Worm (Caenorhabditis elegans) whole organism, L4 larva: Measurements from ENCODE around the gene F20D1.3.

Experiments
- F44E2.7 ChIP-seq: fragments of 200-800 bp; sonication (Bioruptor generic); IDR thresholded peaks from 2 replicates; pipeline ENCODE4 v2.1.2; 2022; ENCODE audit warnings: missing genetic modification characterization, missing compliant biosample characterization
- R02D3.7 ChIP-seq: fragments of 150-350 bp; sonication (generic microtip); optimal IDR thresholded peaks from 3 replicates; lab custom pipeline; 2014; ENCODE audit warnings: missing biosample characterization, missing genetic modification characterization
- Y105C5A.15 ChIP-seq: fragments of 200-800 bp; sonication (Bioruptor generic); IDR thresholded peaks from 2 replicates; pipeline ENCODE4 v1.3.6; 2022; ENCODE audit warnings: missing genetic modification characterization, missing compliant biosample characterization
- ZK337.2 ChIP-seq: fragments of 200-800 bp; sonication (Bioruptor generic); IDR thresholded peaks from 2 replicates; pipeline ENCODE4 v1.3.6; 2022; ENCODE audit warnings: missing genetic modification reagents, missing genetic modification characterization, missing compliant biosample characterization
- ceh-20 ChIP-seq: fragments of 200-800 bp; sonication (Bioruptor generic); IDR thresholded peaks from 2 replicates; pipeline ENCODE4 v1.3.6; 2022; ENCODE audit warnings: missing genetic modification reagents, missing genetic modification characterization, missing compliant biosample characterization
- ceh-62 ChIP-seq: sonication (generic microtip); optimal IDR thresholded peaks from 2 replicates; lab custom pipeline; 2017; ENCODE audit warnings: missing biosample characterization, missing genetic modification characterization
- cey-2 ChIP-seq: sonication (generic microtip); optimal IDR thresholded peaks from 3 replicates; lab custom pipeline; 2017; ENCODE audit warnings: missing genetic modification characterization, mild to moderate bottlenecking, missing compliant biosample characterization, antibody characterized with exemption, borderline replicate concordance; ENCODE audit not compliant: insufficient read depth
- dmd-6 ChIP-seq: fragments of 200-800 bp; sonication (Bioruptor generic); IDR thresholded peaks from 2 replicates; pipeline ENCODE4 v1.3.6; 2022; ENCODE audit warnings: missing genetic modification reagents, missing genetic modification characterization, missing compliant biosample characterization
- egl-43 ChIP-seq: fragments of 200-800 bp; sonication (Bioruptor generic); IDR thresholded peaks from 2 replicates; pipeline ENCODE4 v1.3.6; 2022; ENCODE audit warnings: missing genetic modification reagents, missing genetic modification characterization, missing compliant biosample characterization
- fkh-10 ChIP-seq: fragments of 150-350 bp; optimal IDR thresholded peaks from 2 replicates; lab custom pipeline; 2014; ENCODE audit warnings: missing biosample characterization, missing genetic modification reagents, missing genetic modification characterization
- hlh-11 ChIP-seq: fragments of 200-800 bp; sonication (Bioruptor generic); optimal IDR thresholded peaks from 2 replicates; lab custom pipeline; 2018; ENCODE audit warnings: mild to moderate bottlenecking, missing genetic modification characterization, missing compliant biosample characterization
- lin-13 ChIP-seq: fragments of 150-350 bp; optimal IDR thresholded peaks from 2 replicates; lab custom pipeline; 2014; ENCODE audit warnings: missing biosample characterization, missing genetic modification reagents, missing genetic modification characterization
- madf-5 ChIP-seq, 2 experiments: fragments of 200-800 bp; sonication (Bioruptor generic); IDR thresholded peaks; 2 replicates each; pipeline ENCODE4 v1.3.6; 2022; ENCODE audit warnings: missing compliant biosample characterization in 2 of 2, missing genetic modification characterization in 2 of 2
- nhr-11 ChIP-seq: fragments of 150-350 bp; optimal IDR thresholded peaks from 2 replicates; lab custom pipeline; 2014; ENCODE audit warnings: missing biosample characterization, missing genetic modification characterization
- nhr-28 ChIP-seq: fragments of 150-350 bp; optimal IDR thresholded peaks from 2 replicates; lab custom pipeline; 2014; ENCODE audit warnings: missing biosample characterization, missing genetic modification characterization
- nhr-6 ChIP-seq: fragments of 150-350 bp; optimal IDR thresholded peaks from 2 replicates; lab custom pipeline; 2014; ENCODE audit warnings: missing biosample characterization, missing genetic modification characterization
- pha-4 ChIP-seq, 2 experiments: fragments of 150-350 bp in 1 of 2; fragments of 200-800 bp in 1 of 2; sonication (Bioruptor generic) in 1 of 2; IDR thresholded peaks in 1 of 2; optimal IDR thresholded peaks in 1 of 2; 2 replicates each; pipeline versions ENCODE4 v1.3.6 to Lab custom; 2014 to 2022; ENCODE audit warnings: missing genetic modification characterization in 2 of 2, missing genetic modification reagents in 2 of 2, missing biosample characterization in 1 of 2, missing compliant biosample characterization in 1 of 2
- set-16 ChIP-seq: fragments of 200-800 bp; sonication (Bioruptor generic); IDR thresholded peaks from 2 replicates; pipeline ENCODE4 v1.3.6; 2022; ENCODE audit warnings: missing genetic modification reagents, missing genetic modification characterization, missing compliant biosample characterization
- skn-1 ChIP-seq: fragments of 150-350 bp; optimal IDR thresholded peaks from 2 replicates; lab custom pipeline; 2014; ENCODE audit warnings: missing biosample characterization, missing genetic modification characterization
- snpc-1.2 ChIP-seq: fragments of 200-800 bp; sonication (Bioruptor generic); IDR thresholded peaks from 2 replicates; pipeline ENCODE4 v1.3.6; 2022; ENCODE audit warnings: missing genetic modification reagents, missing genetic modification characterization, missing compliant biosample characterization
- snpc-4 ChIP-seq: fragments of 150-350 bp; optimal IDR thresholded peaks from 2 replicates; lab custom pipeline; 2014; ENCODE audit warnings: missing biosample characterization, missing genetic modification characterization
- spr-3 ChIP-seq: fragments of 200-800 bp; sonication (Bioruptor generic); optimal IDR thresholded peaks from 2 replicates; lab custom pipeline; 2018; ENCODE audit warnings: mild to moderate bottlenecking, missing genetic modification characterization, missing compliant biosample characterization
- unc-130 ChIP-seq: sonication (generic microtip); optimal IDR thresholded peaks from 2 replicates; lab custom pipeline; 2016; ENCODE audit warnings: missing genetic modification reagents, missing genetic modification characterization, missing compliant biosample characterization
- unc-39 ChIP-seq: sonication (generic microtip); optimal IDR thresholded peaks from 2 replicates; lab custom pipeline; 2017; ENCODE audit warnings: missing biosample characterization, missing genetic modification characterization
- unc-62 ChIP-seq, 3 experiments: fragments of 150-350 bp in 1 of 3; sonication (generic microtip); optimal IDR thresholded peaks in 2 of 3; peaks in 1 of 3; 1 replicate in 1 of 3; 2 replicates in 2 of 3; lab custom pipeline; 2014 to 2017; ENCODE audit warnings: missing biosample characterization in 3 of 3, missing genetic modification characterization in 3 of 3, missing genetic modification reagents in 3 of 3, missing genotype in 1 of 3
- zag-1 ChIP-seq: fragments of 150-350 bp; optimal IDR thresholded peaks from 2 replicates; lab custom pipeline; 2014; ENCODE audit warnings: missing biosample characterization, missing genetic modification characterization
- ztf-7 ChIP-seq: fragments of 150-350 bp; optimal IDR thresholded peaks from 2 replicates; lab custom pipeline; 2014; ENCODE audit warnings: missing biosample characterization, missing genetic modification characterization

F20D1.3 gene

ce11 chrX:14951797-14952196 lies 24.1 kb upstream of the F20D1.3 start:
- TF ChIP-seq hlh-11 (no peak), snpc-1.2 (GFP tag; lab: Robert Waterston, UW) (peak; percentile 54; the same call in 1 of the 2 replicates)

- TF ChIP-seq egl-43: no peak
- TF ChIP-seq unc-130 (GFP tag; lab: Kevin White, UChicago): no peak
- TF ChIP-seq zag-1: no peak
- TF ChIP-seq lin-13: no peak
- TF ChIP-seq unc-39 (tag; lab: Kevin White, UChicago): no peak
- TF ChIP-seq unc-62 (GFP tag; optimal IDR thresholded peaks at IDR 0.05 in 1 of 2; lab: Kevin White, UChicago): peak in 1 of 2 experiments; percentile 23
- no peak for TF ChIP-seq unc-62 (tag; optimal IDR thresholded peaks at IDR 0.05; lab: Kevin White, UChicago)
- TF ChIP-seq F44E2.7 (GFP tag; lab: Robert Waterston, UW): no peak
These were observed 21.4 kb upstream of the F20D1.3 start, which contains the start of gene pag-3 for ce11 chrX:14954548-14954947. pag-3 (minus strand) TSS chrX:14954648.

- no peak for TF ChIP-seq ZK337.2 (GFP tag; lab: Robert Waterston, UW)
- TF ChIP-seq unc-62 (GFP tag; optimal IDR thresholded peaks at IDR 0.05 in 1 of 2; lab: Kevin White, UChicago): peak in 1 of 2 experiments; percentile 84
- no peak for TF ChIP-seq unc-62 (tag; optimal IDR thresholded peaks at IDR 0.05; lab: Kevin White, UChicago)
These were observed 18.7 kb upstream of the F20D1.3 start for ce11 chrX:14957176-14957575.

ce11 chrX:14958401-14958800 lies 17.5 kb upstream of the F20D1.3 start:
- TF ChIP-seq unc-62 (GFP tag; optimal IDR thresholded peaks at IDR 0.05 in 1 of 2; lab: Kevin White, UChicago): peak in 1 of 2 experiments; percentile 97
- no peak for TF ChIP-seq unc-62 (tag; optimal IDR thresholded peaks at IDR 0.05; lab: Kevin White, UChicago)
- no peak for TF ChIP-seq fkh-10 (GFP tag; lab: Kevin White, UChicago)

- TF ChIP-seq ceh-62 (no peak), nhr-28 (tag; lab: Kevin White, UChicago) (no peak), unc-62 (GFP tag; optimal IDR thresholded peaks at IDR 0.05 in 1 of 2; lab: Kevin White, UChicago) (peak in 1 of 2 experiments; percentile 67), unc-62 (tag; optimal IDR thresholded peaks at IDR 0.05; lab: Kevin White, UChicago) (no peak), nhr-6 (tag; lab: Kevin White, UChicago) (no peak), hlh-11 (no peak)
These were observed 16.4 kb upstream of the F20D1.3 start for ce11 chrX:14959393-14960073.

ce11 chrX:14960841-14961240 lies 15.1 kb upstream of the F20D1.3 start:
- TF ChIP-seq cey-2 (tag; lab: Kevin White, UChicago): no peak
- no peak for TF ChIP-seq ztf-7 (tag; lab: Kevin White, UChicago)
- no peak for TF ChIP-seq R02D3.7 (tag; lab: Kevin White, UChicago)
- no peak for TF ChIP-seq nhr-11 (tag; lab: Kevin White, UChicago)
- TF ChIP-seq skn-1 (tag; lab: Kevin White, UChicago): no peak
- TF ChIP-seq lin-13: no peak
- TF ChIP-seq Y105C5A.15 (GFP tag; lab: Robert Waterston, UW): no peak
- TF ChIP-seq dmd-6: no peak
- 0 out of 4 replicates have a peak, but pooled peaks of 1 of the 2 experiments have one; percentile 43 for TF ChIP-seq madf-5 (GFP tag; IDR thresholded peaks at IDR 0.05; lab: Robert Waterston, UW)
- TF ChIP-seq spr-3: no peak
- TF ChIP-seq ceh-62: no peak
- no peak for TF ChIP-seq pha-4 (GFP tag; IDR thresholded peaks at IDR 0.05; lab: Robert Waterston, UW)
- no peak for TF ChIP-seq pha-4 (tag; optimal IDR thresholded peaks at IDR 0.05; lab: Kevin White, UChicago)
- TF ChIP-seq snpc-4 (tag; lab: Kevin White, UChicago): no peak
- no peak for TF ChIP-seq hlh-11
- TF ChIP-seq ceh-20 (GFP tag; lab: Robert Waterston, UW): no peak
- TF ChIP-seq set-16 (GFP tag; lab: Robert Waterston, UW): peak; percentile 92
